1 worm cellular context compared by ENCODE assay signal in the genomic region with DNA sequence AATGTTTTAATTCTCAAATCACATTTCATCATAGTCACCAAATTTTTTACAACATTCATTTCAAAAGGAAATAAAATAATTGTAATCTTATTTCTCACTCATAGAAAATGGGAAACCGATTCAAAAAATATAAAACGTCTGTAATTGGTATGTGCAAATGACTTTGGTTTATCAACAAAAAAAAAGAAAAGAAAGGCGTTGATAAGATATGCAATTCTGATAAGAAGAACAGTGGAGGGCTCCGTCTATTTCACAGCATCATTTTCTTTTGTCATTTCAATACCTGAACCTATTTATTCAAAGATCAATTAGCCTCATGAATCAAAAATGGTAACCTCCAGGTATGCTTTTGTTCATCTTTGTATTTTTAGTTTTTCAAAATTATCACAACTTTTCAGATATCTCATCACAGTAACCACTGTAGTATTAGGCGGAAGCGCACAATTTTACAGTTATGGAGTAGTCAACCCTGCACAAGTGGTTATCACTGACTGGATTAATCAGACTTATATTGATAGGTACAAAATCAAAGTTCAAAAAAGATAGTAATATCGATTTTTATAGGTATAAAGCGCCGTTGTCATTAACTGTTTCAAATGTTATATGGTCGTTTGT.
TF ChIP-seq lines count a peak whose summit lies in the region.

TSS of gene F53H8.3 (plus strand) at position 275 of the 615 bp plus-strand sequence.

TF ChIP-seq in whole organism, L4 larva, 104 proteins besides CTCF, POLR2A, EP300 and RAD21 (continued from another document):
- TF ChIP-seq nhr-6 (tag; optimal IDR thresholded peaks at IDR 0.05; lab: Kevin White, UChicago), result no peak
- no peak for TF ChIP-seq ceh-32 (tag; optimal IDR thresholded peaks at IDR 0.05; lab: Kevin White, UChicago; ENCODE audit: poor library complexity)
- no peak for TF ChIP-seq nhr-11 (tag; optimal IDR thresholded peaks at IDR 0.05; lab: Kevin White, UChicago)
- no peak for TF ChIP-seq jun-1 (tag; optimal IDR thresholded peaks at IDR 0.05; lab: Kevin White, UChicago)
- no peak for TF ChIP-seq aha-1 (tag; lab: Kevin White, UChicago)
- no peak for TF ChIP-seq rbr-2 (tag; optimal IDR thresholded peaks at IDR 0.05; lab: Kevin White, UChicago)
- TF ChIP-seq daf-16 (GFP tag; optimal IDR thresholded peaks at IDR 0.05; lab: Kevin White, UChicago), result no peak
- peak; percentile 73 for TF ChIP-seq daf-16 (tag; optimal IDR thresholded peaks at IDR 0.05; lab: Kevin White, UChicago)
- no peak for TF ChIP-seq ZK546.5 (tag; optimal IDR thresholded peaks at IDR 0.05; lab: Kevin White, UChicago)
- TF ChIP-seq unc-62 (GFP tag; optimal IDR thresholded peaks at IDR 0.05 in 1 of 2; lab: Kevin White, UChicago), result no peak
- no peak for TF ChIP-seq unc-62 (tag; optimal IDR thresholded peaks at IDR 0.05; lab: Kevin White, UChicago)
- TF ChIP-seq ces-1 (GFP tag; optimal IDR thresholded peaks at IDR 0.05; lab: Kevin White, UChicago), result no peak
- no peak for TF ChIP-seq cey-2 (tag; optimal IDR thresholded peaks at IDR 0.05; lab: Kevin White, UChicago; ENCODE audit: borderline replicate concordance, insufficient read depth)
- peak; percentile 85 for TF ChIP-seq pqm-1 (tag; optimal IDR thresholded peaks at IDR 0.05; lab: Kevin White, UChicago)
- no peak for TF ChIP-seq ceh-62 (tag; optimal IDR thresholded peaks at IDR 0.05; lab: Kevin White, UChicago)
